Fruit fly (Drosophila melanogaster) whole organism: Measurements from ENCODE around the gene CG18294.

Experiments
- CG8478 ChIP-seq: fragments of >200 bp; optimal IDR thresholded peaks from 2 replicates; lab custom pipeline; 2018; ENCODE audit warnings: inconsistent platforms
- EcR ChIP-seq, 2 experiments: fragments of >200 bp; optimal IDR thresholded peaks; 2 replicates each; lab custom pipeline; 2017; ENCODE audit warnings: missing biosample characterization in 2 of 2, missing genetic modification characterization in 2 of 2, missing genetic modification reagents in 2 of 2
- psq ChIP-seq: fragments of >200 bp; optimal IDR thresholded peaks from 2 replicates; lab custom pipeline; 2017
- usp ChIP-seq: fragments of >200 bp; optimal IDR thresholded peaks from 2 replicates; lab custom pipeline; 2017; ENCODE audit warnings: missing biosample characterization, missing genetic modification characterization, mixed read lengths

DNA sequence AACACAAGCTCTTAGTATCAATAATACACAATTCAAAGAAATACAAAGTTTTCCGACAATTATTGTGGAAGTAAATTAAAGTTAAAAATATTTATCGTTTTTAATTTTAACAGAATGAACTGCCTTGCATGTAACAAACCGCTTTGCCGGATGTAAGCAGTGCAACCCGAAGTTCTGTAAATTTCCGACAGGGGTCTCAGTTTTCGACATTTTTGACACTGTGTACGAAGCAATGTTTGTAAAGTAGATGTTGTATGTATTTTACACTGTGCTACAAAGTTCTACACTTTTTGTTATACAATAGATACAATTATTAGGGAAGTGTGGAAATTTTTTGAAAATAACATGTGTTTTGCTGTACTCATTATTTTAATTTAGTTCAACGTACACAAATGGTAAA, 41.2 kb upstream of the CG18294 start:
- TF ChIP-seq CG8478 (lab: Kevin White, UChicago) (no peak), EcR (GFP tag; optimal IDR thresholded peaks at IDR 0.05; lab: Kevin White, UChicago) (no peak), psq (no peak), usp (GFP tag; lab: Kevin White, UChicago) (no peak)
